Worm (Caenorhabditis elegans): Measurements from ENCODE around the gene msp-152.
"Not testable (repeated sequence)": the region's sequence is repeated elsewhere in the genome, so short reads cannot be mapped to it uniquely, and the experiment has no call there.

msp-152 gene

ce11 chrII:4916462-4916861 lies 16.4 kb upstream of the msp-152 start, which contains the start of gene msp-31:
Gene msp-31 (minus strand): TSS chrII:4916562.
- TF ChIP-seq sma-3 (GFP tag; optimal IDR thresholded peaks at IDR 0.05); ztf-11 (tag; optimal IDR thresholded peaks at IDR 0.05); lin-39 (tag; optimal IDR thresholded peaks at IDR 0.05): not testable (repeated sequence)

ce11 chrII:4918501-4919021 lies 14.3 kb upstream of the msp-152 start:
- TF ChIP-seq aly-2 (tag; optimal IDR thresholded peaks at IDR 0.05) (no peak), blmp-1 (tag; optimal IDR thresholded peaks at IDR 0.05; ENCODE audit: insufficient read depth) (no peak), sma-9 (GFP tag; optimal IDR thresholded peaks at IDR 0.05) (peak; percentile 3), sma-9 (tag; optimal IDR thresholded peaks at IDR 0.05) (no peak), sma-3 (GFP tag; optimal IDR thresholded peaks at IDR 0.05) (peak; percentile 65), gmeb-1 (tag; optimal IDR thresholded peaks at IDR 0.05) (no peak), F13H6.1 (tag; optimal IDR thresholded peaks at IDR 0.05) (no peak), nhr-25 (tag; optimal IDR thresholded peaks at IDR 0.05) (peak; percentile 43), nhr-237 (tag; optimal IDR thresholded peaks at IDR 0.05) (no peak)

ce11 chrII:4920608-4921007 lies 12.2 kb upstream of the msp-152 start:
- TF ChIP-seq nhr-12 (tag; optimal IDR thresholded peaks at IDR 0.05) (no peak), ztf-11 (tag; optimal IDR thresholded peaks at IDR 0.05) (no peak), nhr-11 (tag; optimal IDR thresholded peaks at IDR 0.05) (no peak), sma-9 (GFP tag; optimal IDR thresholded peaks at IDR 0.05) (no peak), sma-9 (tag; optimal IDR thresholded peaks at IDR 0.05) (no peak), mab-5 (tag; optimal IDR thresholded peaks at IDR 0.05) (no peak), R02D3.7 (tag; optimal IDR thresholded peaks at IDR 0.05) (no peak), ama-1 (optimal IDR thresholded peaks at IDR 0.05) (no peak), lin-39 (tag; optimal IDR thresholded peaks at IDR 0.05) (no peak), ztf-1 (GFP tag; conservative IDR thresholded peaks at IDR 0.05) (no peak), ceh-16 (tag; optimal IDR thresholded peaks at IDR 0.05) (no peak), nhr-25 (tag; optimal IDR thresholded peaks at IDR 0.05) (no peak), lsy-2 (tag; optimal IDR thresholded peaks at IDR 0.05) (no peak), egl-27 (tag; optimal IDR thresholded peaks at IDR 0.05) (no peak), skn-1 (tag; optimal IDR thresholded peaks at IDR 0.05) (no peak), sma-3 (GFP tag; optimal IDR thresholded peaks at IDR 0.05) (peak; percentile 18), nhr-23 (tag; optimal IDR thresholded peaks at IDR 0.05) (no peak), fos-1 (tag; optimal IDR thresholded peaks at IDR 0.05) (peak; percentile 62)

ce11 chrII:4924729-4925128 lies 8.1 kb upstream of the msp-152 start:
- TF ChIP-seq sma-3 (GFP tag; optimal IDR thresholded peaks at IDR 0.05) = no peak

- no peak for TF ChIP-seq aly-2 (tag; optimal IDR thresholded peaks at IDR 0.05)
- TF ChIP-seq gmeb-1 (tag; optimal IDR thresholded peaks at IDR 0.05) = peak; percentile 9
- peak; percentile 95 for TF ChIP-seq crh-2 (tag; optimal IDR thresholded peaks at IDR 0.05)
- no peak for TF ChIP-seq nhr-129 (tag; optimal IDR thresholded peaks at IDR 0.05)
- TF ChIP-seq sma-9 (GFP tag; optimal IDR thresholded peaks at IDR 0.05) = peak; percentile 93
- TF ChIP-seq sma-9 (tag; optimal IDR thresholded peaks at IDR 0.05) = no peak
- peak; percentile 10 for TF ChIP-seq sma-3 (GFP tag; optimal IDR thresholded peaks at IDR 0.05)
- no peak for TF ChIP-seq ceh-82 (tag; optimal IDR thresholded peaks at IDR 0.05)
- peak in 1 of 2 experiments; percentile 47 for TF ChIP-seq mdl-1 (tag; optimal IDR thresholded peaks at IDR 0.05)
- no peak for TF ChIP-seq lin-39 (tag; optimal IDR thresholded peaks at IDR 0.05)
- TF ChIP-seq fos-1 (tag; optimal IDR thresholded peaks at IDR 0.05) = peak; percentile 93
- TF ChIP-seq F13H6.1 (tag; optimal IDR thresholded peaks at IDR 0.05) = peak; percentile 62
- no peak for TF ChIP-seq mbf-1 (tag; optimal IDR thresholded peaks at IDR 0.05)
Observed at ce11 chrII:4925198-4925764, 7.5 kb upstream of the msp-152 start, which contains the start of gene aagr-2. Gene aagr-2 (minus strand): TSS chrII:4925248.

- no peak for TF ChIP-seq C34F6.9 (tag; optimal IDR thresholded peaks at IDR 0.05)
- TF ChIP-seq mab-5 (tag; optimal IDR thresholded peaks at IDR 0.05) = no peak
- no peak for TF ChIP-seq crh-2 (tag; optimal IDR thresholded peaks at IDR 0.05)
- no peak for TF ChIP-seq nhr-129 (tag; optimal IDR thresholded peaks at IDR 0.05)
- no peak for TF ChIP-seq sem-4 (tag; optimal IDR thresholded peaks at IDR 0.05)
- TF ChIP-seq unc-55 (GFP tag; optimal IDR thresholded peaks at IDR 0.05) = no peak
- TF ChIP-seq nhr-21 (tag; optimal IDR thresholded peaks at IDR 0.05) = no peak
Observed at ce11 chrII:4931286-4931685, 1.5 kb upstream of the msp-152 start.
